Fruit fly (Drosophila melanogaster) whole organism: ENCODE data around the gene tay.

Experiments
- Dll ChIP-seq: fragments of >200 bp; optimal IDR thresholded peaks from 2 replicates; lab custom pipeline; 2017
- EcR ChIP-seq, 2 experiments: fragments of >200 bp; optimal IDR thresholded peaks; 2 replicates each; lab custom pipeline; 2017; ENCODE audit warnings: missing biosample characterization in 2 of 2, missing genetic modification characterization in 2 of 2, missing genetic modification reagents in 2 of 2
- pan ChIP-seq: fragments of >200 bp; optimal IDR thresholded peaks from 2 replicates; lab custom pipeline; 2017
- psq ChIP-seq: fragments of >200 bp; optimal IDR thresholded peaks from 2 replicates; lab custom pipeline; 2017
- usp ChIP-seq: fragments of >200 bp; optimal IDR thresholded peaks from 2 replicates; lab custom pipeline; 2017; ENCODE audit warnings: missing biosample characterization, missing genetic modification characterization, mixed read lengths

- TF ChIP-seq Dll (lab: Kevin White, UChicago) (no peak), usp (GFP tag; lab: Kevin White, UChicago) (no peak), psq (lab: Kevin White, UChicago) (no peak), pan (lab: Kevin White, UChicago) (no peak), EcR (GFP tag; optimal IDR thresholded peaks at IDR 0.05; lab: Kevin White, UChicago) (no peak)
Observed at dm6 chrX:15866799-15867412, 20.2 kb downstream of the tay start.
